Fruit fly (Drosophila melanogaster) Kc167 (cell line): ENCODE data around the gene CG43318.

Experiments used
- Myc ChIP-seq: fragments of >200 bp; optimal IDR thresholded peaks from 2 replicates; lab custom pipeline; 2017; ENCODE audit warnings: missing external identifiers
- Sin3A ChIP-seq: fragments of >200 bp; optimal IDR thresholded peaks from 2 replicates; lab custom pipeline; 2018; ENCODE audit warnings: missing external identifiers
- h ChIP-seq: fragments of >200 bp; optimal IDR thresholded peaks from 3 replicates; lab custom pipeline; 2018; ENCODE audit warnings: missing external identifiers
- insv ChIP-seq: fragments of >200 bp; optimal IDR thresholded peaks from 3 replicates; lab custom pipeline; 2018; ENCODE audit warnings: missing external identifiers
- psq ChIP-seq: fragments of >200 bp; optimal IDR thresholded peaks from 2 replicates; lab custom pipeline; 2017; ENCODE audit warnings: missing external identifiers
- ttk ChIP-seq: sonication (Bioruptor generic); optimal IDR thresholded peaks from 2 replicates; lab custom pipeline; 2017; ENCODE audit warnings: missing external identifiers

Gene CG43318

dm6 chr3R:15794258-15794727 lies 38.9 kb downstream of the CG43318 start:
- no peak for TF ChIP-seq ttk
- TF ChIP-seq psq (lab: Kevin White, UChicago): no peak
- no peak for TF ChIP-seq insv (lab: Kevin White, UChicago)
- no peak for TF ChIP-seq Sin3A (lab: Kevin White, UChicago)
- TF ChIP-seq Myc: no peak
- TF ChIP-seq h: no peak

dm6 chr3R:15793372-15793802 lies 39.8 kb downstream of the CG43318 start, which contains the start of gene nsl1:
Gene nsl1, plus strand, starts transcription at chr3R:15793782.
- no peak for TF ChIP-seq insv (lab: Kevin White, UChicago)
- TF ChIP-seq psq (lab: Kevin White, UChicago): no peak
- no peak for TF ChIP-seq Sin3A (lab: Kevin White, UChicago)
- TF ChIP-seq Myc: no peak
- TF ChIP-seq h: no peak
- TF ChIP-seq ttk: no peak

DNA sequence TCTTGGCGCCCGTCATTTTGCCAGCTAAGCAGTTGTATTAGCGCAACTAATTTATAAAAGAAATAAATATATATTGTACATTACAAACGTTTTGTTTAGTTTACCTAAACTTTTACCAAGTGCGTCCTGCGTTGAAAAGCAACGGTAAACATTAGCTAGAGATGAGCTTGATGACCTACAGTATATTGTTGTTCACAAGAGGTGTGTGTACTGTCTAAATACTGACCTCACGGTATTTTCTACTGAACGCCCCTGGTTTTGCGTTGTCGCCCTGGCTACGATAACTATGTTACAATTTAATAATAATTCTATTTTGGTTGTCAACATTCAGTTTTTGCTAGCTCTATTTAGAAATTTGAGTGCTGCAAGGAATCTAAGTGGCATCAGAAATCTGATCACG lies 40.8 kb downstream of the CG43318 start, which contains the start of gene Acyp2:
Acyp2 (plus strand) TSS at position 262 of the 400 bp plus-strand sequence.
- TF ChIP-seq insv (lab: Kevin White, UChicago): no peak
- TF ChIP-seq h: no peak
- no peak for TF ChIP-seq Myc
- TF ChIP-seq ttk: no peak
- no peak for TF ChIP-seq Sin3A (lab: Kevin White, UChicago)
- no peak for TF ChIP-seq psq (lab: Kevin White, UChicago)

- TF ChIP-seq psq (lab: Kevin White, UChicago) (no peak), Sin3A (lab: Kevin White, UChicago) (no peak), h (no peak), insv (lab: Kevin White, UChicago) (no peak), ttk (no peak), Myc (no peak)
These were observed 45.0 kb downstream of the CG43318 start, which contains the start of gene Uros2 for dm6 chr3R:15788221-15788620. Gene Uros2, plus strand, starts transcription at chr3R:15788521.

- TF ChIP-seq ttk (no peak), psq (lab: Kevin White, UChicago) (no peak), h (no peak)
These were observed 46.7 kb downstream of the CG43318 start, which contains the start of gene CG9590 for dm6 chr3R:15786538-15786937. Gene CG9590, plus strand, starts transcription at chr3R:15786703.

- no peak for TF ChIP-seq ttk
- no peak for TF ChIP-seq h
These were observed 48.9 kb downstream of the CG43318 start for dm6 chr3R:15784298-15784697.
